Worm (Caenorhabditis elegans) whole organism, L4 larva: ENCODE results near the gene F53F4.12.

Source experiments
- Y105C5A.15 ChIP-seq: fragments of 200-800 bp; sonication (Bioruptor generic); IDR thresholded peaks from 2 replicates; pipeline ENCODE4 v1.3.6; 2022; ENCODE audit warnings: missing genetic modification characterization, missing compliant biosample characterization
- hif-1 ChIP-seq, 2 experiments: sonication (generic microtip); optimal IDR thresholded peaks; 2 replicates each; lab custom pipeline; 2016 to 2017; ENCODE audit warnings: missing compliant biosample characterization in 2 of 2, missing genetic modification characterization in 2 of 2, missing genetic modification reagents in 2 of 2, missing genotype in 2 of 2, mild to moderate bottlenecking in 1 of 2
- lin-39 ChIP-seq: fragments of 150-350 bp; optimal IDR thresholded peaks from 2 replicates; lab custom pipeline; 2014; ENCODE audit warnings: missing biosample characterization, missing genetic modification reagents, missing genetic modification characterization
- unc-62 ChIP-seq, 3 experiments: fragments of 150-350 bp in 1 of 3; sonication (generic microtip); optimal IDR thresholded peaks in 2 of 3; peaks in 1 of 3; 1 replicate in 1 of 3; 2 replicates in 2 of 3; lab custom pipeline; 2014 to 2017; ENCODE audit warnings: missing biosample characterization in 3 of 3, missing genetic modification characterization in 3 of 3, missing genetic modification reagents in 3 of 3, missing genotype in 1 of 3
- zip-2 ChIP-seq: fragments of 150-350 bp; optimal IDR thresholded peaks from 2 replicates; lab custom pipeline; 2014; ENCODE audit warnings: missing biosample characterization, missing genetic modification characterization

- no peak for TF ChIP-seq zip-2
- no peak for TF ChIP-seq lin-39
- TF ChIP-seq unc-62 (GFP tag; optimal IDR thresholded peaks at IDR 0.05 in 1 of 2; lab: Kevin White, UChicago): peak in 1 of 2 experiments; percentile 85
- no peak for TF ChIP-seq unc-62 (tag; optimal IDR thresholded peaks at IDR 0.05; lab: Kevin White, UChicago)
- no peak for TF ChIP-seq hif-1 (tag; optimal IDR thresholded peaks at IDR 0.05; lab: Kevin White, UChicago)
- TF ChIP-seq Y105C5A.15 (GFP tag; lab: Robert Waterston, UW): no peak
Measured at ce11 chrV:13580696-13581095, 45.2 kb upstream of the F53F4.12 start, which contains the start of gene C50B8.5.
